Fruit fly (Drosophila melanogaster) Kc167 (cell line): Measurements from ENCODE around the gene CG6106.

ENCODE experiments used
- Myc ChIP-seq: fragments of >200 bp; optimal IDR thresholded peaks from 2 replicates; lab custom pipeline; 2017; ENCODE audit warnings: missing external identifiers
- Sin3A ChIP-seq: fragments of >200 bp; optimal IDR thresholded peaks from 2 replicates; lab custom pipeline; 2018; ENCODE audit warnings: missing external identifiers
- h ChIP-seq: fragments of >200 bp; optimal IDR thresholded peaks from 3 replicates; lab custom pipeline; 2018; ENCODE audit warnings: missing external identifiers
- insv ChIP-seq: fragments of >200 bp; optimal IDR thresholded peaks from 3 replicates; lab custom pipeline; 2018; ENCODE audit warnings: missing external identifiers
- psq ChIP-seq: fragments of >200 bp; optimal IDR thresholded peaks from 2 replicates; lab custom pipeline; 2017; ENCODE audit warnings: missing external identifiers

DNA sequence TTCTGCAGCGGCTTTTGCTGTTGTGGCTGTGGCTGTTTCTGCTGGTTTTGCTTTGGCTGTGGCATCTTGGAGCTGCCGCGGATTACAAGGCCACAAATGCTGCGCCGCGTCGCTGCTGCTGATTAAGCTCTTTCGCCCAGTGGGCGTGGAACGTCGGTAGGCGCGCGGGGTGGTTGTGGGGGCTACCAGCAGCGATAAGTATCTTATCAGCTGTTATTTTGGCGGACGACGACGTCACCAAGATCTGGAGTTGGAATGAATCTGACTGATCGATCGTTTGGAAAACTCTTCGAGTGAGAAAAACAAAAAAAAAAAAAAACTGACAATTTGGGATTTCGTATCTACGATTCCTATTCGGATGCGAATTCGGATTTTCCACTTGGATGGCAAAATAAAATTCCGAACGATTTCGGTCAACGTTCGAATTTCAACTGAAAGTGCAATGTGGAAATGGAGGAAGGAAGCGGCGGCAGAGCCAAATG, 45.5 kb downstream of the CG6106 start:
- TF ChIP-seq psq (lab: Kevin White, UChicago) (no peak), h (lab: Kevin White, UChicago) (no peak), insv (lab: Kevin White, UChicago) (no peak), Sin3A (no peak), Myc (lab: Kevin White, UChicago) (no peak)
